ENCODE assay signal across 8 worm cellular contexts in genomic region chrX:6098420-6098819, ce11.
TF ChIP-seq lines count a peak whose summit lies in the region.

No protein-coding gene starts in this region.

TF ChIP-seq in whole organism, L1 larva, 84 proteins besides CTCF, POLR2A, EP300 and RAD21:
- TF ChIP-seq irx-1 (tag; optimal IDR thresholded peaks at IDR 0.05; lab: Kevin White, UChicago) (no peak), elt-2 (tag; optimal IDR thresholded peaks at IDR 0.05; lab: Kevin White, UChicago) (peak; percentile 30), pqm-1 (tag; optimal IDR thresholded peaks at IDR 0.05; lab: Kevin White, UChicago) (peak; percentile 44)

TF ChIP-seq in whole organism, L2 larva, 48 proteins besides CTCF, POLR2A, EP300 and RAD21 (continues in another document):
- TF ChIP-seq C34F6.9 (tag; optimal IDR thresholded peaks at IDR 0.05; lab: Kevin White, UChicago) (no peak), unc-39 (tag; optimal IDR thresholded peaks at IDR 0.05; lab: Kevin White, UChicago) (no peak), fos-1 (tag; optimal IDR thresholded peaks at IDR 0.05; lab: Kevin White, UChicago) (peak; percentile 74), skn-1 (tag; optimal IDR thresholded peaks at IDR 0.05; lab: Kevin White, UChicago) (no peak), elt-3 (tag; optimal IDR thresholded peaks at IDR 0.05; lab: Kevin White, UChicago) (no peak), ama-1 (optimal IDR thresholded peaks at IDR 0.05; lab: Kevin White, UChicago) (no peak), sma-9 (GFP tag; optimal IDR thresholded peaks at IDR 0.05; lab: Kevin White, UChicago) (peak; percentile 44), sma-9 (tag; optimal IDR thresholded peaks at IDR 0.05; lab: Kevin White, UChicago) (no peak), lin-11 (tag; optimal IDR thresholded peaks at IDR 0.05; lab: Kevin White, UChicago) (no peak), R02D3.7 (tag; optimal IDR thresholded peaks at IDR 0.05; lab: Kevin White, UChicago) (no peak), mdl-1 (tag; optimal IDR thresholded peaks at IDR 0.05; lab: Kevin White, UChicago) (no peak), lin-39 (tag; optimal IDR thresholded peaks at IDR 0.05; lab: Kevin White, UChicago) (no peak), crh-2 (tag; optimal IDR thresholded peaks at IDR 0.05; lab: Kevin White, UChicago) (peak; percentile 10)

TF ChIP-seq in whole organism, L3 larva, 47 proteins besides CTCF, POLR2A, EP300 and RAD21:
- TF ChIP-seq fos-1 (tag; optimal IDR thresholded peaks at IDR 0.05; lab: Kevin White, UChicago) (no peak), pqm-1 (tag; optimal IDR thresholded peaks at IDR 0.05; lab: Kevin White, UChicago) (peak; percentile 78), nhr-237 (tag; optimal IDR thresholded peaks at IDR 0.05; lab: Kevin White, UChicago) (no peak), nhr-67 (tag; optimal IDR thresholded peaks at IDR 0.05; lab: Kevin White, UChicago) (no peak), pha-4 (tag; optimal IDR thresholded peaks at IDR 0.05; lab: Kevin White, UChicago) (peak; percentile 77), tbx-2 (tag; optimal IDR thresholded peaks at IDR 0.05; lab: Kevin White, UChicago) (no peak), skn-1 (tag; optimal IDR thresholded peaks at IDR 0.05; lab: Kevin White, UChicago) (no peak), elt-2 (tag; optimal IDR thresholded peaks at IDR 0.05; lab: Kevin White, UChicago) (peak; percentile 85), egl-5 (tag; optimal IDR thresholded peaks at IDR 0.05; lab: Kevin White, UChicago) (no peak), ztf-11 (tag; optimal IDR thresholded peaks at IDR 0.05; lab: Kevin White, UChicago) (no peak)
TF ChIP-seq in whole organism, L3 larva: peak in this region for 3.

TF ChIP-seq in whole organism, L4 larva, 104 proteins besides CTCF, POLR2A, EP300 and RAD21 (continues in another document):
- TF ChIP-seq spr-1 (tag; optimal IDR thresholded peaks at IDR 0.05; lab: Kevin White, UChicago) (no peak), daf-16 (GFP tag; optimal IDR thresholded peaks at IDR 0.05; lab: Kevin White, UChicago) (no peak), daf-16 (tag; optimal IDR thresholded peaks at IDR 0.05; lab: Kevin White, UChicago) (peak; percentile 84), nhr-77 (tag; optimal IDR thresholded peaks at IDR 0.05; lab: Kevin White, UChicago) (peak; percentile 52), hlh-11 (tag; optimal IDR thresholded peaks at IDR 0.05; lab: Kevin White, UChicago) (peak; percentile 49), lim-7 (GFP tag; IDR thresholded peaks at IDR 0.05; lab: Robert Waterston, UW) (no peak), nhr-28 (tag; optimal IDR thresholded peaks at IDR 0.05; lab: Kevin White, UChicago) (peak; percentile 90), dmd-6 (GFP tag; IDR thresholded peaks at IDR 0.05; lab: Robert Waterston, UW) (peak; percentile 67), nhr-6 (tag; optimal IDR thresholded peaks at IDR 0.05; lab: Kevin White, UChicago) (no peak), mes-2 (tag; optimal IDR thresholded peaks at IDR 0.05; lab: Kevin White, UChicago; ENCODE audit: poor library complexity, severe bottlenecking) (peak; percentile 50), lin-1 (GFP tag; IDR thresholded peaks at IDR 0.05; lab: Robert Waterston, UW) (0 out of 2 replicates have a peak, but pooled peaks have one; percentile 38), dve-1 (tag; optimal IDR thresholded peaks at IDR 0.05; lab: Kevin White, UChicago; ENCODE audit: insufficient read depth) (peak; percentile 57), nhr-41 (GFP tag; IDR thresholded peaks at IDR 0.05; lab: Robert Waterston, UW) (peak; percentile 19; the same call in 1 of the 2 replicates)

TF ChIP-seq in whole organism, late embryonic, 69 proteins besides CTCF, POLR2A, EP300 and RAD21:
- no peak for TF ChIP-seq ceh-19 (GFP tag; optimal IDR thresholded peaks at IDR 0.05; lab: Kevin White, UChicago)
- TF ChIP-seq elt-2 (tag; optimal IDR thresholded peaks at IDR 0.05; lab: Kevin White, UChicago), result peak; percentile 47

TF ChIP-seq in whole organism, midembryonic, 9 proteins besides CTCF, POLR2A, EP300 and RAD21:
- 0 out of 2 replicates have a peak, but pooled peaks have one; percentile 17 for TF ChIP-seq ztf-23 (GFP tag; IDR thresholded peaks at IDR 0.05; lab: Robert Waterston, UW)
- no peak for TF ChIP-seq T22C8.4 (GFP tag; IDR thresholded peaks at IDR 0.05; lab: Robert Waterston, UW)
- TF ChIP-seq tab-1 (GFP tag; IDR thresholded peaks at IDR 0.05; lab: Robert Waterston, UW), result no peak
- TF ChIP-seq klf-2 (GFP tag; conservative IDR thresholded peaks at IDR 0.05; lab: Robert Waterston, UW), result no peak
- no peak for TF ChIP-seq flt-1 (GFP tag; IDR thresholded peaks at IDR 0.05; lab: Robert Waterston, UW)
- no peak for TF ChIP-seq ref-1 (GFP tag; conservative IDR thresholded peaks at IDR 0.05; lab: Robert Waterston, UW)
TF ChIP-seq in whole organism, midembryonic: peak in this region for 1.

TF ChIP-seq in whole organism, mixed stage, embryonic, 35 proteins besides CTCF, POLR2A, EP300 and RAD21:
- TF ChIP-seq unc-120 (tag; optimal IDR thresholded peaks at IDR 0.05; lab: Kevin White, UChicago; ENCODE audit: poor library complexity, severe bottlenecking) (no peak), nhr-2 (tag; optimal IDR thresholded peaks at IDR 0.05; lab: Kevin White, UChicago) (peak; percentile 60), nhr-12 (tag; optimal IDR thresholded peaks at IDR 0.05; lab: Kevin White, UChicago) (no peak), ztf-11 (tag; optimal IDR thresholded peaks at IDR 0.05; lab: Kevin White, UChicago) (no peak), unc-39 (tag; optimal IDR thresholded peaks at IDR 0.05; lab: Kevin White, UChicago) (no peak), sptf-1 (tag; optimal IDR thresholded peaks at IDR 0.05; lab: Kevin White, UChicago) (no peak), zip-8 (tag; optimal IDR thresholded peaks at IDR 0.05; lab: Kevin White, UChicago) (no peak)

TF ChIP-seq in whole organism, young adult, 124 proteins besides CTCF, POLR2A, EP300 and RAD21:
- TF ChIP-seq F52B5.7 (tag; optimal IDR thresholded peaks at IDR 0.05; lab: Kevin White, UChicago), result no peak
- no peak for TF ChIP-seq dpff-1 (tag; optimal IDR thresholded peaks at IDR 0.05; lab: Kevin White, UChicago)
- TF ChIP-seq Y95B8A.8 (GFP tag; IDR thresholded peaks at IDR 0.05; lab: Robert Waterston, UW), result no peak
- no peak for TF ChIP-seq Y79H2A.3 (GFP tag; conservative IDR thresholded peaks at IDR 0.05; lab: Robert Waterston, UW)
- TF ChIP-seq ceh-58 (GFP tag; IDR thresholded peaks at IDR 0.05; lab: Robert Waterston, UW), result no peak
- no peak for TF ChIP-seq lin-35 (GFP tag; optimal IDR thresholded peaks at IDR 0.05; lab: Kevin White, UChicago)
- no peak for TF ChIP-seq athp-1 (tag; optimal IDR thresholded peaks at IDR 0.05; lab: Kevin White, UChicago)
- no peak for TF ChIP-seq K12H6.12 (tag; optimal IDR thresholded peaks at IDR 0.05; lab: Kevin White, UChicago)
- TF ChIP-seq madf-8 (GFP tag; conservative IDR thresholded peaks at IDR 0.05; lab: Robert Waterston, UW), result no peak
- peak; percentile 53 for TF ChIP-seq unc-62 (GFP tag; optimal IDR thresholded peaks at IDR 0.05; lab: Kevin White, UChicago)
- peak; percentile 66 for TF ChIP-seq nhr-80 (tag; optimal IDR thresholded peaks at IDR 0.05; lab: Kevin White, UChicago)
- TF ChIP-seq madf-6 (GFP tag; IDR thresholded peaks at IDR 0.05; lab: Robert Waterston, UW), result no peak
- no peak for TF ChIP-seq akir-1 (GFP tag; optimal IDR thresholded peaks at IDR 0.05; lab: Kevin White, UChicago)
- no peak for TF ChIP-seq ztf-3 (GFP tag; optimal IDR thresholded peaks at IDR 0.05; lab: Kevin White, UChicago)
